Worm (Caenorhabditis elegans) whole organism, mixed stage, embryonic: ENCODE measurements around the gene F14F7.5.

Experiments used
- M03D4.4 ChIP-seq: sonication (generic microtip); optimal IDR thresholded peaks from 2 replicates; lab custom pipeline; 2017; ENCODE audit warnings: mild to moderate bottlenecking, missing genetic modification characterization, missing compliant biosample characterization
- bed-3 ChIP-seq: fragments of 200-800 bp; sonication (Bioruptor generic); optimal IDR thresholded peaks from 3 replicates; lab custom pipeline; 2018; ENCODE audit warnings: mild to moderate bottlenecking, missing genetic modification characterization, moderate library complexity, missing compliant biosample characterization
- blmp-1 ChIP-seq: fragments of 150-350 bp; optimal IDR thresholded peaks from 2 replicates; lab custom pipeline; 2014; ENCODE audit warnings: missing biosample characterization, missing genetic modification characterization
- ceh-43 ChIP-seq: fragments of 200-800 bp; sonication (Bioruptor generic); optimal IDR thresholded peaks from 2 replicates; lab custom pipeline; 2018; ENCODE audit warnings: mild to moderate bottlenecking, missing genetic modification characterization, moderate library complexity, missing compliant biosample characterization
- ceh-83 ChIP-seq: fragments of 200-800 bp; sonication (Bioruptor generic); optimal IDR thresholded peaks from 2 replicates; lab custom pipeline; 2018; ENCODE audit warnings: mild to moderate bottlenecking, missing genetic modification characterization, missing compliant biosample characterization
- ces-1 ChIP-seq: fragments of 150-350 bp; optimal IDR thresholded peaks from 2 replicates; lab custom pipeline; 2014; ENCODE audit warnings: missing biosample characterization, missing genetic modification reagents, missing genetic modification characterization
- cnd-1 ChIP-seq: fragments of 200-800 bp; sonication (Bioruptor generic); optimal IDR thresholded peaks from 2 replicates; lab custom pipeline; 2018; ENCODE audit warnings: mild to moderate bottlenecking, missing genetic modification characterization, missing compliant biosample characterization
- drap-1 ChIP-seq: fragments of 200-800 bp; sonication (Bioruptor generic); optimal IDR thresholded peaks from 3 replicates; lab custom pipeline; 2018; ENCODE audit warnings: mild to moderate bottlenecking, missing genetic modification characterization, missing compliant biosample characterization
- elt-1 ChIP-seq: sonication (generic microtip); optimal IDR thresholded peaks from 2 replicates; lab custom pipeline; 2017; ENCODE audit warnings: missing genetic modification characterization, mild to moderate bottlenecking, missing compliant biosample characterization, antibody characterized with exemption, moderate library complexity, borderline replicate concordance; ENCODE audit not compliant: insufficient read depth
- elt-3 ChIP-seq: fragments of 150-350 bp; optimal IDR thresholded peaks from 2 replicates; lab custom pipeline; 2014; ENCODE audit warnings: missing biosample characterization, missing genetic modification characterization
- flh-1 ChIP-seq: fragments of 200-800 bp; sonication (Bioruptor generic); optimal IDR thresholded peaks from 2 replicates; lab custom pipeline; 2018; ENCODE audit warnings: mild to moderate bottlenecking, missing genetic modification characterization, moderate library complexity, missing compliant biosample characterization
- ham-2 ChIP-seq: fragments of 200-800 bp; sonication (Bioruptor generic); optimal IDR thresholded peaks from 2 replicates; lab custom pipeline; 2018; ENCODE audit warnings: mild to moderate bottlenecking, missing genetic modification characterization, missing compliant biosample characterization
- hlh-1 ChIP-seq: fragments of 150-350 bp; optimal IDR thresholded peaks from 2 replicates; lab custom pipeline; 2014; ENCODE audit warnings: missing biosample characterization, missing genetic modification reagents, missing genetic modification characterization
- lin-13 ChIP-seq: fragments of 150-350 bp; optimal IDR thresholded peaks from 2 replicates; lab custom pipeline; 2014; ENCODE audit warnings: missing biosample characterization, missing genetic modification characterization
- lin-32 ChIP-seq: fragments of 200-800 bp; sonication (Bioruptor generic); optimal IDR thresholded peaks from 2 replicates; lab custom pipeline; 2018; ENCODE audit warnings: mild to moderate bottlenecking, missing genetic modification characterization, missing compliant biosample characterization
- lsy-2 ChIP-seq: fragments of 150-350 bp; optimal IDR thresholded peaks from 2 replicates; lab custom pipeline; 2014; ENCODE audit warnings: missing biosample characterization, missing genetic modification characterization
- mab-5 ChIP-seq: fragments of 150-350 bp; optimal IDR thresholded peaks from 2 replicates; lab custom pipeline; 2014; ENCODE audit warnings: missing biosample characterization, missing genetic modification characterization
- mep-1 ChIP-seq: fragments of 150-350 bp; optimal IDR thresholded peaks from 2 replicates; lab custom pipeline; 2017; ENCODE audit warnings: missing biosample characterization, missing genetic modification reagents, missing genetic modification characterization, inconsistent platforms
- mls-2 ChIP-seq: sonication (generic microtip); optimal IDR thresholded peaks from 2 replicates; lab custom pipeline; 2016; ENCODE audit warnings: mild to moderate bottlenecking, missing genetic modification characterization, moderate library complexity, missing compliant biosample characterization
- nhr-12 ChIP-seq: fragments of 150-350 bp; optimal IDR thresholded peaks from 2 replicates; lab custom pipeline; 2014; ENCODE audit warnings: missing biosample characterization, missing genetic modification characterization
- nhr-2 ChIP-seq: fragments of 150-350 bp; optimal IDR thresholded peaks from 2 replicates; lab custom pipeline; 2014; ENCODE audit warnings: missing biosample characterization, missing genetic modification characterization
- nhr-237 ChIP-seq: fragments of 150-350 bp; optimal IDR thresholded peaks from 2 replicates; lab custom pipeline; 2014; ENCODE audit warnings: missing biosample characterization, missing genetic modification characterization
- nhr-28 ChIP-seq: fragments of 150-350 bp; optimal IDR thresholded peaks from 2 replicates; lab custom pipeline; 2014; ENCODE audit warnings: missing biosample characterization, missing genetic modification characterization
- pha-4 ChIP-seq: fragments of 150-350 bp; optimal IDR thresholded peaks from 2 replicates; lab custom pipeline; 2018; ENCODE audit warnings: missing biosample characterization, missing genetic modification reagents, missing genetic modification characterization
- sem-2 ChIP-seq: fragments of 200-800 bp; sonication (Bioruptor generic); optimal IDR thresholded peaks from 2 replicates; lab custom pipeline; 2018; ENCODE audit warnings: mild to moderate bottlenecking, missing genetic modification characterization, missing compliant biosample characterization
- snpc-4 ChIP-seq: fragments of 150-350 bp; optimal IDR thresholded peaks from 2 replicates; lab custom pipeline; 2014; ENCODE audit warnings: missing biosample characterization, missing genetic modification characterization
- sptf-1 ChIP-seq: sonication (generic microtip); optimal IDR thresholded peaks from 2 replicates; lab custom pipeline; 2017; ENCODE audit warnings: mild to moderate bottlenecking, missing genetic modification characterization, moderate library complexity, missing compliant biosample characterization
- tbx-8 ChIP-seq: fragments of 200-800 bp; sonication (Bioruptor generic); optimal IDR thresholded peaks from 2 replicates; lab custom pipeline; 2018; ENCODE audit warnings: mild to moderate bottlenecking, missing genetic modification characterization, moderate library complexity, missing compliant biosample characterization
- unc-120 ChIP-seq: sonication (generic microtip); optimal IDR thresholded peaks from 2 replicates; lab custom pipeline; 2017; ENCODE audit warnings: missing genetic modification characterization, missing compliant biosample characterization; ENCODE audit not compliant: poor library complexity, severe bottlenecking
- unc-39 ChIP-seq: fragments of 150-350 bp; optimal IDR thresholded peaks from 2 replicates; lab custom pipeline; 2014; ENCODE audit warnings: missing biosample characterization, missing genetic modification characterization
- zip-8 ChIP-seq: fragments of 150-350 bp; optimal IDR thresholded peaks from 2 replicates; lab custom pipeline; 2014; ENCODE audit warnings: missing biosample characterization, missing genetic modification characterization
- ztf-11 ChIP-seq: fragments of 150-350 bp; optimal IDR thresholded peaks from 2 replicates; lab custom pipeline; 2014; ENCODE audit warnings: missing biosample characterization, missing genetic modification characterization

F14F7.5 gene

ce11 chrIII:13062414-13062965 lies 30.7 kb downstream of the F14F7.5 start (continued):
- peak; percentile 89 for TF ChIP-seq cnd-1

ce11 chrIII:13062989-13063388 lies 31.2 kb downstream of the F14F7.5 start:
- TF ChIP-seq hlh-1 (tag; lab: Kevin White, UChicago) = peak; percentile 87
- TF ChIP-seq tbx-8 (GFP tag; lab: Kevin White, UChicago) = no peak

- TF ChIP-seq ceh-43 (peak; percentile 51), ham-2 (GFP tag; lab: Kevin White, UChicago) (no peak), drap-1 (GFP tag; lab: Kevin White, UChicago) (no peak), elt-1 (tag; lab: Kevin White, UChicago) (no peak), zip-8 (tag; lab: Kevin White, UChicago) (no peak), tbx-8 (GFP tag; lab: Kevin White, UChicago) (no peak), bed-3 (GFP tag; lab: Kevin White, UChicago) (no peak), cnd-1 (peak; percentile 22), mls-2 (tag; lab: Kevin White, UChicago) (peak; percentile 76), mep-1 (tag; lab: Kevin White, UChicago) (peak; percentile 1), ces-1 (GFP tag; lab: Kevin White, UChicago) (peak; percentile 90), blmp-1 (tag; lab: Kevin White, UChicago) (no peak), nhr-28 (tag; lab: Kevin White, UChicago) (no peak), snpc-4 (tag; lab: Kevin White, UChicago) (no peak), nhr-12 (tag; lab: Kevin White, UChicago) (no peak), lsy-2 (tag; lab: Kevin White, UChicago) (no peak), pha-4 (no peak)
These were observed 32.7 kb downstream of the F14F7.5 start for ce11 chrIII:13064213-13065184.

ce11 chrIII:13065694-13066093 lies 33.9 kb downstream of the F14F7.5 start:
- TF ChIP-seq lsy-2 (tag; lab: Kevin White, UChicago) (no peak), flh-1 (GFP tag; lab: Kevin White, UChicago) (no peak), ztf-11 (tag; lab: Kevin White, UChicago) (no peak), M03D4.4 (peak; percentile 23), mab-5 (tag; lab: Kevin White, UChicago) (no peak), drap-1 (GFP tag; lab: Kevin White, UChicago) (peak; percentile 14), zip-8 (tag; lab: Kevin White, UChicago) (peak; percentile 37), nhr-28 (tag; lab: Kevin White, UChicago) (no peak), bed-3 (GFP tag; lab: Kevin White, UChicago) (no peak), lin-32 (GFP tag; lab: Kevin White, UChicago) (peak; percentile 43), lin-13 (tag; lab: Kevin White, UChicago) (peak; percentile 3), hlh-1 (tag; lab: Kevin White, UChicago) (peak; percentile 21), cnd-1 (peak; percentile 73), sem-2 (GFP tag; lab: Kevin White, UChicago) (no peak), pha-4 (no peak), mls-2 (tag; lab: Kevin White, UChicago) (peak; percentile 71), tbx-8 (GFP tag; lab: Kevin White, UChicago) (no peak), sptf-1 (tag; lab: Kevin White, UChicago) (peak; percentile 14), nhr-2 (peak; percentile 79)
- TF ChIP-seq, all 35 proteins: peak for 10

ce11 chrIII:13066828-13067227 lies 35.0 kb downstream of the F14F7.5 start:
- TF ChIP-seq ceh-43 (no peak), M03D4.4 (no peak), snpc-4 (tag; lab: Kevin White, UChicago) (no peak), unc-39 (tag; lab: Kevin White, UChicago) (no peak), ztf-11 (tag; lab: Kevin White, UChicago) (no peak), bed-3 (GFP tag; lab: Kevin White, UChicago) (no peak), mab-5 (tag; lab: Kevin White, UChicago) (no peak), nhr-2 (no peak), ces-1 (GFP tag; lab: Kevin White, UChicago) (no peak), mep-1 (tag; lab: Kevin White, UChicago) (no peak), lsy-2 (tag; lab: Kevin White, UChicago) (no peak), ceh-83 (GFP tag; lab: Kevin White, UChicago) (no peak), flh-1 (GFP tag; lab: Kevin White, UChicago) (no peak), elt-3 (tag; lab: Kevin White, UChicago) (no peak), unc-120 (tag; lab: Kevin White, UChicago) (no peak), drap-1 (GFP tag; lab: Kevin White, UChicago) (no peak), nhr-237 (tag; lab: Kevin White, UChicago) (no peak)
